Worm (Caenorhabditis elegans): ENCODE results near the gene ZK1248.5.

- TF ChIP-seq snpc-4 (tag; optimal IDR thresholded peaks at IDR 0.05) (no peak), nhr-11 (tag; optimal IDR thresholded peaks at IDR 0.05) (no peak), lin-39 (tag; optimal IDR thresholded peaks at IDR 0.05) (no peak), R02D3.7 (tag; optimal IDR thresholded peaks at IDR 0.05) (no peak), nhr-10 (tag; optimal IDR thresholded peaks at IDR 0.05) (no peak), ceh-82 (tag; optimal IDR thresholded peaks at IDR 0.05) (no peak), unc-55 (GFP tag; optimal IDR thresholded peaks at IDR 0.05) (no peak), fos-1 (tag; optimal IDR thresholded peaks at IDR 0.05) (no peak), elt-1 (tag; optimal IDR thresholded peaks at IDR 0.05) (no peak), egl-27 (tag; optimal IDR thresholded peaks at IDR 0.05) (no peak), ama-1 (optimal IDR thresholded peaks at IDR 0.05) (no peak), ztf-1 (GFP tag; conservative IDR thresholded peaks at IDR 0.05) (no peak)
These were observed 24.8 kb downstream of the ZK1248.5 start for ce11 chrII:5835146-5835545.

All from whole organism, L2 larva.